Fruit fly (Drosophila melanogaster) whole organism, embryonic: Measurements from ENCODE around the gene retinin.

Experiments used
- Adf1 ChIP-seq: fragments of 200-800 bp; sonication (Bioruptor generic); IDR thresholded peaks from 2 replicates; pipeline ENCODE4 v1.3.6; 2022; ENCODE audit warnings: missing biosample characterization, missing genetic modification characterization
- Awh ChIP-seq: fragments of 200-800 bp; sonication (Bioruptor generic); IDR thresholded peaks from 2 replicates; pipeline ENCODE4, ENCODE4 v1.3.6; 2022; ENCODE audit warnings: missing biosample characterization, missing genetic modification characterization
- B-H1 ChIP-seq: fragments of 200-800 bp; sonication (Bioruptor generic); IDR thresholded peaks from 3 replicates; pipeline ENCODE4 v1.3.6; 2022; ENCODE audit warnings: missing biosample characterization, missing genetic modification characterization
- Blimp-1 ChIP-seq: fragments of 200-800 bp; sonication (Bioruptor generic); optimal IDR thresholded peaks from 3 replicates; lab custom pipeline; 2018; ENCODE audit warnings: missing biosample characterization, missing genetic modification characterization, mild to moderate bottlenecking, moderate library complexity, missing genetic modification reagents
- Bteb2 ChIP-seq: fragments of 200-800 bp; sonication (Bioruptor generic); optimal IDR thresholded peaks from 2 replicates; lab custom pipeline; 2016; ENCODE audit warnings: missing biosample characterization, missing genetic modification characterization
- CG13424 ChIP-seq: fragments of 200-800 bp; sonication (Bioruptor generic); optimal IDR thresholded peaks from 2 replicates; lab custom pipeline; 2019; ENCODE audit warnings: missing biosample characterization, mild to moderate bottlenecking, missing genetic modification characterization, moderate library complexity
- CG15011 ChIP-seq: fragments of 200-800 bp; sonication (Bioruptor generic); optimal IDR thresholded peaks from 3 replicates; lab custom pipeline; 2018; ENCODE audit warnings: missing biosample characterization, mild to moderate bottlenecking, missing genetic modification characterization
- CG1603 ChIP-seq: fragments of 200-800 bp; sonication (Bioruptor generic); optimal IDR thresholded peaks from 2 replicates; lab custom pipeline; 2019; ENCODE audit warnings: missing biosample characterization, mild to moderate bottlenecking, missing genetic modification characterization, moderate library complexity
- CG17359 ChIP-seq: fragments of 200-800 bp; sonication (Bioruptor generic); optimal IDR thresholded peaks from 3 replicates; lab custom pipeline; 2018; ENCODE audit warnings: missing biosample characterization, mild to moderate bottlenecking, missing genetic modification characterization, moderate library complexity
- CG17829 ChIP-seq: fragments of 200-800 bp; optimal IDR thresholded peaks from 2 replicates; lab custom pipeline; 2019; ENCODE audit warnings: missing biosample characterization, mild to moderate bottlenecking, missing genetic modification characterization, moderate library complexity
- CG2678 ChIP-seq: fragments of 200-800 bp; sonication (Bioruptor generic); optimal IDR thresholded peaks from 3 replicates; lab custom pipeline; 2019; ENCODE audit warnings: missing biosample characterization, mild to moderate bottlenecking, missing genetic modification characterization, moderate library complexity
- CG2712 ChIP-seq: fragments of 200-800 bp; optimal IDR thresholded peaks from 3 replicates; lab custom pipeline; 2019; ENCODE audit warnings: missing biosample characterization, mild to moderate bottlenecking, missing genetic modification characterization, moderate library complexity
- CG3163 ChIP-seq: fragments of 200-800 bp; sonication (Bioruptor generic); optimal IDR thresholded peaks from 3 replicates; lab custom pipeline; 2016; ENCODE audit warnings: missing biosample characterization, missing genetic modification characterization
- CG32767 ChIP-seq: fragments of 200-800 bp; sonication (Bioruptor generic); IDR thresholded peaks from 2 replicates; pipeline ENCODE4 v1.3.6; 2022; ENCODE audit warnings: missing biosample characterization, missing genetic modification characterization
- CG34224 ChIP-seq: fragments of 200-800 bp; sonication (Bioruptor generic); IDR thresholded peaks from 3 replicates; pipeline ENCODE4 v1.3.6; 2022; ENCODE audit warnings: missing biosample characterization, missing genetic modification characterization; ENCODE audit not compliant: partially characterized antibody
- CG4707 ChIP-seq: fragments of 200-800 bp; sonication (Bioruptor generic); optimal IDR thresholded peaks from 2 replicates; lab custom pipeline; 2018; ENCODE audit warnings: missing biosample characterization, mild to moderate bottlenecking, missing genetic modification characterization, moderate library complexity
- CG5245 ChIP-seq: fragments of 200-800 bp; sonication (Bioruptor generic); optimal IDR thresholded peaks from 3 replicates; lab custom pipeline; 2016; ENCODE audit warnings: missing biosample characterization, missing genetic modification characterization
- CG7839 ChIP-seq: fragments of 200-800 bp; sonication (Bioruptor generic); optimal IDR thresholded peaks from 3 replicates; lab custom pipeline; 2018; ENCODE audit warnings: missing biosample characterization, mild to moderate bottlenecking, missing genetic modification characterization, moderate library complexity
- CG8478 ChIP-seq: fragments of >200 bp; optimal IDR thresholded peaks from 2 replicates; lab custom pipeline; 2018
- Dref ChIP-seq: fragments of 200-800 bp; sonication (Bioruptor generic); IDR thresholded peaks from 2 replicates; pipeline ENCODE4 v1.3.6; 2022; ENCODE audit warnings: missing biosample characterization, missing genetic modification characterization
- ERR ChIP-seq: fragments of 200-800 bp; sonication (Bioruptor generic); optimal IDR thresholded peaks from 2 replicates; lab custom pipeline; 2016; ENCODE audit warnings: missing biosample characterization, missing genetic modification characterization
- Fer1 ChIP-seq: fragments of 200-800 bp; sonication (Bioruptor generic); optimal IDR thresholded peaks from 2 replicates; lab custom pipeline; 2017; ENCODE audit warnings: missing biosample characterization, mild to moderate bottlenecking, missing genetic modification characterization
- Hr51 ChIP-seq, 2 experiments: fragments of 200-800 bp; sonication (Bioruptor generic); optimal IDR thresholded peaks; 2 replicates in 1 of 2; 3 replicates in 1 of 2; lab custom pipeline; 2016 to 2018; ENCODE audit warnings: missing biosample characterization in 2 of 2, missing genetic modification characterization in 2 of 2, mild to moderate bottlenecking in 1 of 2, moderate library complexity in 1 of 2
- Oli ChIP-seq: fragments of 200-800 bp; sonication (Bioruptor generic); optimal IDR thresholded peaks from 2 replicates; lab custom pipeline; 2018; ENCODE audit warnings: missing biosample characterization, mild to moderate bottlenecking, missing genetic modification characterization, moderate library complexity
- Pdp1 ChIP-seq, 2 experiments: fragments of 200-800 bp; sonication (Bioruptor generic); optimal IDR thresholded peaks; 3 replicates each; lab custom pipeline; 2016; ENCODE audit warnings: missing biosample characterization in 2 of 2, missing genetic modification characterization in 2 of 2, mild to moderate bottlenecking in 1 of 2, moderate library complexity in 1 of 2
- Poxn ChIP-seq: fragments of 200-800 bp; sonication (Bioruptor generic); IDR thresholded peaks from 2 replicates; pipeline ENCODE4 v1.3.6; 2022; ENCODE audit warnings: missing biosample characterization, missing genetic modification characterization
- Sox102F ChIP-seq: fragments of 200-800 bp; sonication (Bioruptor generic); optimal IDR thresholded peaks from 2 replicates; lab custom pipeline; 2018; ENCODE audit warnings: missing biosample characterization, mild to moderate bottlenecking, missing genetic modification characterization, moderate library complexity
- Stat92E ChIP-seq, 3 experiments: fragments of >200 bp in 2 of 3; fragments of 200-800 bp in 1 of 3; sonication (Bioruptor generic) in 1 of 3; optimal IDR thresholded peaks; 2 replicates each; lab custom pipeline; 2017 to 2019; ENCODE audit warnings: missing biosample characterization in 3 of 3, missing genetic modification characterization in 3 of 3, mild to moderate bottlenecking in 1 of 3, moderate library complexity in 1 of 3
- bab2 ChIP-seq: fragments of 200-800 bp; sonication (Bioruptor generic); optimal IDR thresholded peaks from 2 replicates; lab custom pipeline; 2016; ENCODE audit warnings: missing biosample characterization, missing genetic modification characterization
- dati ChIP-seq: fragments of 200-800 bp; sonication (Bioruptor generic); IDR thresholded peaks from 2 replicates; pipeline ENCODE4 v1.3.6; 2022; ENCODE audit warnings: missing biosample characterization, missing genetic modification characterization
- dmrt99B ChIP-seq: fragments of 200-800 bp; sonication (Bioruptor generic); optimal IDR thresholded peaks from 2 replicates; lab custom pipeline; 2018; ENCODE audit warnings: missing biosample characterization, mild to moderate bottlenecking, missing genetic modification characterization, moderate library complexity
- gcm ChIP-seq: fragments of 200-800 bp; sonication (Bioruptor generic); optimal IDR thresholded peaks from 2 replicates; lab custom pipeline; 2019; ENCODE audit warnings: missing biosample characterization, mild to moderate bottlenecking, missing genetic modification characterization, moderate library complexity
- gem ChIP-seq: fragments of 200-800 bp; sonication (Bioruptor generic); optimal IDR thresholded peaks from 2 replicates; lab custom pipeline; 2019; ENCODE audit warnings: missing biosample characterization, mild to moderate bottlenecking, missing genetic modification characterization, moderate library complexity
- hkb ChIP-seq, 2 experiments: fragments of 200-800 bp in 1 of 2; fragments of >200 bp in 1 of 2; sonication (Bioruptor generic) in 1 of 2; IDR thresholded peaks in 1 of 2; optimal IDR thresholded peaks in 1 of 2; 2 replicates each; pipeline versions ENCODE4 v1.3.6 to Lab custom; 2017 to 2022; ENCODE audit warnings: missing biosample characterization in 1 of 2, missing genetic modification characterization in 1 of 2
- nerfin-1 ChIP-seq: fragments of 200-800 bp; sonication (Bioruptor generic); optimal IDR thresholded peaks from 3 replicates; lab custom pipeline; 2019; ENCODE audit warnings: missing biosample characterization, mild to moderate bottlenecking, missing genetic modification characterization, moderate library complexity
- oc ChIP-seq: fragments of 200-800 bp; sonication (Bioruptor generic); optimal IDR thresholded peaks from 2 replicates; lab custom pipeline; 2018; ENCODE audit warnings: missing biosample characterization, mild to moderate bottlenecking, missing genetic modification characterization, moderate library complexity
- phol ChIP-seq: fragments of 200-800 bp; sonication (Bioruptor generic); optimal IDR thresholded peaks from 3 replicates; lab custom pipeline; 2018; ENCODE audit warnings: missing biosample characterization, mild to moderate bottlenecking, missing genetic modification characterization, moderate library complexity
- prd ChIP-seq, 3 experiments: fragments of >200 bp in 2 of 3; fragments of 200-800 bp in 1 of 3; sonication (Bioruptor generic) in 1 of 3; optimal IDR thresholded peaks in 2 of 3; IDR thresholded peaks in 1 of 3; 2 replicates in 2 of 3; 3 replicates in 1 of 3; pipeline versions ENCODE4 v1.3.6 to Lab custom; 2017 to 2022; ENCODE audit warnings: missing biosample characterization in 1 of 3, missing genetic modification characterization in 1 of 3
- repo ChIP-seq: fragments of 200-800 bp; sonication (Bioruptor generic); optimal IDR thresholded peaks from 2 replicates; lab custom pipeline; 2016; ENCODE audit warnings: missing biosample characterization, missing genetic modification characterization
- row ChIP-seq: fragments of 200-800 bp; sonication (Bioruptor generic); IDR thresholded peaks from 3 replicates; pipeline ENCODE4 v1.3.6; 2022; ENCODE audit warnings: missing biosample characterization, missing genetic modification characterization
- sens-2 ChIP-seq: fragments of 200-800 bp; sonication (Bioruptor generic); IDR thresholded peaks from 2 replicates; pipeline ENCODE4 v1.3.6; 2022; ENCODE audit warnings: missing biosample characterization, missing genetic modification characterization
- so ChIP-seq: fragments of 200-800 bp; sonication (Bioruptor generic); IDR thresholded peaks from 3 replicates; pipeline ENCODE4 v1.3.6; 2022; ENCODE audit warnings: missing biosample characterization, missing genetic modification characterization
- tgo ChIP-seq: fragments of 200-800 bp; sonication (Bioruptor generic); IDR thresholded peaks from 3 replicates; pipeline ENCODE4 v1.3.6; 2022; ENCODE audit warnings: missing biosample characterization, missing genetic modification characterization
- unpg ChIP-seq: fragments of 200-800 bp; sonication (Bioruptor generic); optimal IDR thresholded peaks from 3 replicates; lab custom pipeline; 2018; ENCODE audit warnings: missing biosample characterization, mild to moderate bottlenecking, missing genetic modification characterization, moderate library complexity

retinin gene

dm6 chr3L:16331633-16332032 is at the start of gene retinin:
TSS of gene retinin (plus strand) at chr3L:16331933.
- TF ChIP-seq nerfin-1 (tag; lab: Kevin White, UChicago): no peak
- TF ChIP-seq prd (optimal IDR thresholded peaks at IDR 0.05; lab: Kevin White, UChicago): no peak
- TF ChIP-seq prd (GFP tag; IDR thresholded peaks at IDR 0.05; lab: Robert Waterston, UW): no peak
- TF ChIP-seq CG5245: no peak
- no peak for TF ChIP-seq Bteb2 (GFP tag; lab: Kevin White, UChicago)
- TF ChIP-seq hkb (optimal IDR thresholded peaks at IDR 0.05; lab: Kevin White, UChicago): no peak
- TF ChIP-seq hkb (GFP tag; IDR thresholded peaks at IDR 0.05; lab: Robert Waterston, UW): no peak

dm6 chr3L:16283821-16284220 is 47.9 kb upstream of the retinin start, which contains the start of gene CG13048:
TSS of gene CG13048 (minus strand) at chr3L:16283921.
- TF ChIP-seq oc (tag; lab: Kevin White, UChicago) (peak; percentile 31), Pdp1 (GFP tag; optimal IDR thresholded peaks at IDR 0.05; lab: Kevin White, UChicago) (peak in 1 of 2 experiments; percentile 85), CG32767 (GFP tag; lab: Robert Waterston, UW) (no peak), CG3163 (no peak), Fer1 (GFP tag; lab: Kevin White, UChicago) (no peak), Adf1 (GFP tag; lab: Robert Waterston, UW) (no peak)

dm6 chr3L:16285346-16285911 is 46.3 kb upstream of the retinin start, which contains the start of gene CG13047:
TSS of gene CG13047 (minus strand) at chr3L:16285396.
- TF ChIP-seq CG15011 (GFP tag; lab: Kevin White, UChicago) (no peak), nerfin-1 (tag; lab: Kevin White, UChicago) (no peak), dmrt99B (tag; lab: Kevin White, UChicago) (peak; percentile 44), CG17359 (peak; percentile 5), row (GFP tag; lab: Robert Waterston, UW) (0 out of 3 replicates have a peak, but pooled peaks have one; percentile 11), Blimp-1 (GFP tag; lab: Kevin White, UChicago) (peak; percentile 7), ERR (GFP tag; lab: Kevin White, UChicago) (no peak), sens-2 (GFP tag; lab: Robert Waterston, UW) (no peak), CG8478 (lab: Kevin White, UChicago) (no peak), Oli (tag; lab: Kevin White, UChicago) (peak; percentile 15), CG17829 (tag; lab: Kevin White, UChicago) (no peak), CG2678 (tag; lab: Kevin White, UChicago) (peak; percentile 36), Hr51 (GFP tag; optimal IDR thresholded peaks at IDR 0.05; lab: Kevin White, UChicago) (peak in 1 of 2 experiments; percentile 54), CG4707 (GFP tag; lab: Kevin White, UChicago) (no peak), dati (GFP tag; lab: Robert Waterston, UW) (no peak), CG2712 (peak; percentile 11), Fer1 (GFP tag; lab: Kevin White, UChicago) (no peak), Dref (GFP tag; lab: Robert Waterston, UW) (no peak), Stat92E (GFP tag; optimal IDR thresholded peaks at IDR 0.05; lab: Kevin White, UChicago) (no peak), CG34224 (no peak), so (GFP tag; lab: Robert Waterston, UW) (no peak), repo (GFP tag; lab: Kevin White, UChicago) (no peak), phol (tag; lab: Kevin White, UChicago) (peak; percentile 22), unpg (GFP tag; lab: Kevin White, UChicago) (peak; percentile 2), tgo (GFP tag; lab: Robert Waterston, UW) (0 out of 3 replicates have a peak, but pooled peaks have one; percentile 21), bab2 (GFP tag; lab: Kevin White, UChicago) (no peak), Awh (no peak), gem (peak; percentile 29), CG7839 (tag; lab: Kevin White, UChicago) (peak; percentile 25), CG1603 (tag; lab: Kevin White, UChicago) (no peak), gcm (GFP tag; lab: Kevin White, UChicago) (no peak), Poxn (no peak), CG13424 (peak; percentile 24), Sox102F (GFP tag; lab: Kevin White, UChicago) (peak; percentile 36), B-H1 (GFP tag; lab: Robert Waterston, UW) (no peak)
